Fruit fly (Drosophila melanogaster) Kc167 (cell line): ENCODE data around the gene CG5440.

Experiments used
- Myc ChIP-seq: fragments of >200 bp; optimal IDR thresholded peaks from 2 replicates; lab custom pipeline; 2017; ENCODE audit warnings: missing external identifiers
- Sin3A ChIP-seq: fragments of >200 bp; optimal IDR thresholded peaks from 2 replicates; lab custom pipeline; 2018; ENCODE audit warnings: missing external identifiers
- h ChIP-seq: fragments of >200 bp; optimal IDR thresholded peaks from 3 replicates; lab custom pipeline; 2018; ENCODE audit warnings: missing external identifiers
- insv ChIP-seq: fragments of >200 bp; optimal IDR thresholded peaks from 3 replicates; lab custom pipeline; 2018; ENCODE audit warnings: missing external identifiers
- psq ChIP-seq: fragments of >200 bp; optimal IDR thresholded peaks from 2 replicates; lab custom pipeline; 2017; ENCODE audit warnings: missing external identifiers
- ttk ChIP-seq: sonication (Bioruptor generic); optimal IDR thresholded peaks from 2 replicates; lab custom pipeline; 2017; ENCODE audit warnings: missing external identifiers

CG5440 gene

DNA sequence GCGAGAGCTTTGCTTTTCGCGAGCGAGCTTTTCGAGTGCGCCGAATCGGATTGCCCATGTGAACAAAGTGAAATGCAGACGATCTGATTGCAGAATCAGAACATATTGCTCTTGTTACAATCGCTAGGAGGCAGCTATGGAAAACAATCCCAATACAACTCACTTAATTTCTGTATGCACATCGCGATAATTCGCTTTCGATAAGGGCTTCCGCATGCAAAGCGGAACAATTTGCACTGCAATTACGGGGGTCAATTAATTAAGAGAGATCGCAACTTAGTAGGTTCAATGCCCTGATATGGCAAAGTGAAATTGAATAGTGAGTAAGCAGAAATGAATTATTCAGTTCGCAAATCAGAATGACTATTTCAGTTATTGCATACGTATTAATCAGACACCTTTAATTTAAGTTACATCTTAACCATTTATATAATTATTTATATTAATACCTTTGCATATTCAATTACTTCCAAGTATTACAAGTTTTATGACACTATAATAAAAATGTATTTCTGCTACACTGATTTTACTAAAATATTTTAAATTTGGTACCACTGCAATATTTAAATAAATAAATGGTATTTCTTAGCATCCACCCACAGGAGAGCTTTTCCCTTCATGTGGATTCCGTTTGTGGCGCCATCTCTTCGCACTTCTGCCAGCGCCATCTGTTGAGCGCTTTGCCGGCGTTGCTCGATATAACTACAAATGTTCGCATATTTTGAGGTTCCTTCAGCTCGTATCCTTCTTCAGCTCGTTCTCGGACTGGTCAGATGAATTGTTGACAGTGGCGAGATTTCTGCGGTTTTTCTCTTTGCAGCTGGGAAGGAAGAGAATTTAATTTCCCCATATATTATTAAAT is 28.1 kb downstream of the CG5440 start, which contains the start of gene NLaz:
Gene NLaz, minus strand, starts transcription at position 51 of the 862 bp plus-strand sequence.
- TF ChIP-seq insv (lab: Kevin White, UChicago) (no peak), Sin3A (lab: Kevin White, UChicago) (no peak), Myc (lab: Kevin White, UChicago) (no peak), h (lab: Kevin White, UChicago) (no peak), ttk (lab: Kevin White, UChicago) (no peak), psq (lab: Kevin White, UChicago) (no peak)

DNA sequence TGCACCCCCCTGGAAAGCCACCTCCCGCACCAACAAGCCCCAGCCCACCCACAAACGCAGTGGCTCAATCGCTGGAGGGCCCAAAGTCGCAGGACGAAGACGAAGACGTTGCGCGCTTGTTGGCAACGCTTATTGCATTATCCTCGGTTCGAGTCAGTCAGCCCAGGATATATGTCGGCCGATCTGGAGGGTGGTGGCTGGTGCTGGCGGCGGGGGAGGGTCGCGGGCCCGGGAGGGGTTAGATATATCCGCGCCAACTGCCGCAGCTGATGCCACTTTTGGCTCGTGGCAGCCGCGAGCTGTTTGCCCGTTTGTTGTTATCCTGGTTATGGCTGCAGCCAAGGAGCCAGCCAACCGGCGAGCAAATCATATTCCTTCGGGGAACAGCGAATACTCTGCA is 31.1 kb downstream of the CG5440 start:
- TF ChIP-seq insv (lab: Kevin White, UChicago) (no peak), h (lab: Kevin White, UChicago) (no peak), Myc (lab: Kevin White, UChicago) (no peak), psq (lab: Kevin White, UChicago) (no peak), Sin3A (lab: Kevin White, UChicago) (no peak)

DNA sequence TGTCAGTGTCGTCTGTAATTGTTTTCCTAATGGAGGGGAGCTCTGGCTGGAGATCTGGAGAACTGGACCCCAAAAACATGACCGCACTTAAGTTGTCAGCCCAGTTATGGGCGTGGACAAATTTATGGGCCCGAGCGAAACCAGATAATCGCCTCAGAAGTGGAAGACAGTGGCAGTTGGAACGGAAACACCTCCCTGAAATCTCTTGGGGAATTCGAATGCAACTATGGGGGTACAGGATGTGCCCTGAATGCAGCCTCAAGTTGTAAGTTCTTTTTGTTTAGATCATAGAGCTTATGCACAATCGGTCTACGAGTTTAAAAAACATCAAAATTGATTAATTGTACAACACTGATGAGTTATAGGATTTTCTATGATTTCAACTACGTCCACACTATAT is 33.8 kb downstream of the CG5440 start, which contains the start of gene CG14346:
Gene CG14346, plus strand, starts transcription at position 301 of the 400 bp plus-strand sequence.
- TF ChIP-seq Sin3A (lab: Kevin White, UChicago) (no peak), Myc (lab: Kevin White, UChicago) (no peak), insv (lab: Kevin White, UChicago) (no peak), psq (lab: Kevin White, UChicago) (no peak), h (lab: Kevin White, UChicago) (no peak), ttk (lab: Kevin White, UChicago) (no peak)

DNA sequence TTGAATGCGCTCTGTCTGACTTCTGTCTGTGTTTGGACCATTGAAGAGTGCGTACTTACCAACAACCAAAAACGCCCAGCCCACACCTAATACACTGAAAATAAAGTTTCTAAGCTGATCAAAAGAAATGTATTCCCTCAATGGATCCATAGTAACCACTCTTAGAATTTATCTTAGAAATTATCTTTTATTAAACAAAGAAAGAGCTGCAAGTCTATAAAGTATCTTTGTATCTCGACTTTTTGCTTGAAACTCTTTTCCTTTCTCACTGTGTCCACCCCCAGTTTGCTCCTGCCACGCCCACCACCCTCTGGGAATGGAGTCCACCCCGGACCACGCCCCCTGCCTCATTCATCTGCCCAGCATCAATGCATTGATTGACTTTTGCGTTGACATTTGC is 43.7 kb downstream of the CG5440 start:
- TF ChIP-seq Sin3A (lab: Kevin White, UChicago): no peak
- no peak for TF ChIP-seq psq (lab: Kevin White, UChicago)
- no peak for TF ChIP-seq ttk (lab: Kevin White, UChicago)
- TF ChIP-seq h (lab: Kevin White, UChicago): no peak
- no peak for TF ChIP-seq insv (lab: Kevin White, UChicago)
- no peak for TF ChIP-seq Myc (lab: Kevin White, UChicago)
